Worm (Caenorhabditis elegans) whole organism, young adult: Measurements from ENCODE around the gene F26D2.14.

Experiments
- F33H1.4 ChIP-seq: fragments of 200-800 bp; sonication (Bioruptor generic); IDR thresholded peaks from 2 replicates; pipeline ENCODE4 v1.3.6; 2022; ENCODE audit warnings: missing genetic modification reagents, missing genetic modification characterization, missing compliant biosample characterization
- K12H6.12 ChIP-seq: fragments of 200-800 bp; sonication (Bioruptor generic); optimal IDR thresholded peaks from 2 replicates; lab custom pipeline; 2018; ENCODE audit warnings: mild to moderate bottlenecking, missing genetic modification characterization, missing compliant biosample characterization
- Y53F4B.3 ChIP-seq: fragments of 200-800 bp; sonication (Bioruptor generic); IDR thresholded peaks from 2 replicates; pipeline ENCODE4 v1.3.6; 2022; ENCODE audit warnings: missing genetic modification reagents, missing genetic modification characterization, missing compliant biosample characterization
- Y56A3A.18 ChIP-seq: fragments of 200-800 bp; sonication (Bioruptor generic); IDR thresholded peaks from 2 replicates; pipeline ENCODE4 v1.3.6; 2022; ENCODE audit warnings: missing genetic modification reagents, missing genetic modification characterization, missing compliant biosample characterization
- aptf-3 ChIP-seq: fragments of 200-800 bp; sonication (Bioruptor generic); IDR thresholded peaks from 2 replicates; pipeline ENCODE4 v1.3.6; 2022; ENCODE audit warnings: missing genetic modification characterization, missing compliant biosample characterization
- attf-3 ChIP-seq: fragments of 200-800 bp; sonication (Bioruptor generic); conservative IDR thresholded peaks from 2 replicates; pipeline ENCODE4 v1.3.6; 2022; ENCODE audit warnings: missing genetic modification reagents, missing genetic modification characterization, missing compliant biosample characterization
- attf-5 ChIP-seq: fragments of 200-800 bp; sonication (Bioruptor generic); optimal IDR thresholded peaks from 2 replicates; lab custom pipeline; 2018; ENCODE audit warnings: mild to moderate bottlenecking, missing genetic modification characterization, missing compliant biosample characterization
- cebp-1 ChIP-seq, 2 experiments: fragments of 200-800 bp in 1 of 2; sonication (Bioruptor generic) in 1 of 2; sonication (generic microtip) in 1 of 2; IDR thresholded peaks in 1 of 2; optimal IDR thresholded peaks in 1 of 2; 2 replicates each; pipeline versions ENCODE4 v1.3.6 to Lab custom; 2017 to 2022; ENCODE audit warnings: missing compliant biosample characterization in 2 of 2, missing genetic modification characterization in 2 of 2, mild to moderate bottlenecking in 1 of 2, missing genetic modification reagents in 1 of 2, moderate library complexity in 1 of 2
- cebp-2 ChIP-seq: fragments of 200-800 bp; sonication (Bioruptor generic); IDR thresholded peaks from 2 replicates; pipeline ENCODE4 v1.3.6; 2022; ENCODE audit warnings: missing genetic modification characterization, missing compliant biosample characterization
- ceh-40 ChIP-seq: fragments of 200-800 bp; sonication (Bioruptor generic); IDR thresholded peaks from 2 replicates; pipeline ENCODE4 v1.3.6; 2022; ENCODE audit warnings: missing genetic modification characterization, missing compliant biosample characterization
- ceh-79 ChIP-seq: sonication (generic microtip); optimal IDR thresholded peaks from 2 replicates; lab custom pipeline; 2017; ENCODE audit warnings: mild to moderate bottlenecking, missing genetic modification characterization, missing compliant biosample characterization
- ceh-91 ChIP-seq: fragments of 200-800 bp; sonication (Bioruptor generic); IDR thresholded peaks from 2 replicates; pipeline ENCODE4 v1.3.6; 2022; ENCODE audit warnings: missing genetic modification reagents, missing genetic modification characterization, missing compliant biosample characterization
- dpff-1 ChIP-seq: sonication (generic microtip); optimal IDR thresholded peaks from 2 replicates; lab custom pipeline; 2017; ENCODE audit warnings: mild to moderate bottlenecking, missing genetic modification characterization, missing compliant biosample characterization
- egl-44 ChIP-seq: fragments of 200-800 bp; sonication (Bioruptor generic); IDR thresholded peaks from 2 replicates; pipeline ENCODE4 v1.3.6; 2022; ENCODE audit warnings: missing genetic modification reagents, missing genetic modification characterization, missing compliant biosample characterization
- egrh-3 ChIP-seq: fragments of 200-800 bp; sonication (Bioruptor generic); IDR thresholded peaks from 2 replicates; pipeline ENCODE4 v1.3.6; 2022; ENCODE audit warnings: missing genetic modification reagents, missing genetic modification characterization, missing compliant biosample characterization
- fkh-3 ChIP-seq: sonication (generic microtip); optimal IDR thresholded peaks from 2 replicates; lab custom pipeline; 2016; ENCODE audit warnings: mild to moderate bottlenecking, missing genetic modification characterization, missing compliant biosample characterization
- gei-17 ChIP-seq: fragments of 200-800 bp; sonication (Bioruptor generic); optimal IDR thresholded peaks from 2 replicates; lab custom pipeline; 2018; ENCODE audit warnings: mild to moderate bottlenecking, missing genetic modification characterization, missing compliant biosample characterization
- lag-1 ChIP-seq: fragments of 200-800 bp; sonication (Bioruptor generic); IDR thresholded peaks from 2 replicates; pipeline ENCODE4 v1.3.6; 2022; ENCODE audit warnings: missing genetic modification reagents, missing genetic modification characterization, missing compliant biosample characterization
- let-526 ChIP-seq: fragments of 200-800 bp; sonication (Bioruptor generic); IDR thresholded peaks from 2 replicates; pipeline ENCODE4 v1.3.6; 2022; ENCODE audit warnings: missing genetic modification reagents, missing genetic modification characterization, missing compliant biosample characterization
- lin-26 ChIP-seq: fragments of 200-800 bp; sonication (Bioruptor generic); IDR thresholded peaks from 2 replicates; pipeline ENCODE4 v1.3.6; 2022; ENCODE audit warnings: missing genetic modification reagents, missing genetic modification characterization, missing compliant biosample characterization
- lin-35 ChIP-seq, 3 experiments: fragments of 150-350 bp in 2 of 3; sonication (generic microtip) in 1 of 3; optimal IDR thresholded peaks; 2 replicates each; lab custom pipeline; 2014 to 2018; ENCODE audit warnings: missing biosample characterization in 3 of 3, missing genetic modification characterization in 3 of 3, missing genetic modification reagents in 3 of 3
- lsy-27 ChIP-seq: sonication (generic microtip); optimal IDR thresholded peaks from 2 replicates; lab custom pipeline; 2017; ENCODE audit warnings: missing genetic modification characterization, mild to moderate bottlenecking, missing compliant biosample characterization, antibody characterized with exemption, missing genotype, borderline replicate concordance; ENCODE audit not compliant: insufficient read depth
- mcd-1 ChIP-seq: fragments of 200-800 bp; sonication (Bioruptor generic); IDR thresholded peaks from 2 replicates; pipeline ENCODE4 v1.3.6; 2022; ENCODE audit warnings: missing genetic modification reagents, missing genetic modification characterization, missing compliant biosample characterization
- nfya-2 ChIP-seq: fragments of 200-800 bp; sonication (Bioruptor generic); IDR thresholded peaks from 2 replicates; pipeline ENCODE4 v1.3.6; 2022; ENCODE audit warnings: missing genetic modification reagents, missing genetic modification characterization, missing compliant biosample characterization
- nhr-120 ChIP-seq: fragments of 200-800 bp; sonication (Bioruptor generic); IDR thresholded peaks from 2 replicates; pipeline ENCODE4 v1.3.6; 2022; ENCODE audit warnings: missing genetic modification characterization, missing compliant biosample characterization
- nhr-179 ChIP-seq: sonication (generic microtip); optimal IDR thresholded peaks from 2 replicates; lab custom pipeline; 2016; ENCODE audit warnings: mild to moderate bottlenecking, missing genetic modification characterization, missing compliant biosample characterization
- nhr-80 ChIP-seq: sonication (generic microtip); optimal IDR thresholded peaks from 2 replicates; lab custom pipeline; 2016; ENCODE audit warnings: missing genetic modification characterization, missing compliant biosample characterization
- rcor-1 ChIP-seq: fragments of 200-800 bp; sonication (Bioruptor generic); IDR thresholded peaks from 2 replicates; pipeline ENCODE4 v1.3.6; 2022; ENCODE audit warnings: missing genetic modification reagents, missing genetic modification characterization, missing compliant biosample characterization
- snpc-3.4 ChIP-seq: sonication (generic microtip); optimal IDR thresholded peaks from 2 replicates; lab custom pipeline; 2017; ENCODE audit warnings: missing genetic modification characterization, mild to moderate bottlenecking, missing compliant biosample characterization, antibody characterized with exemption, moderate library complexity, missing genotype, missing genetic modification reagents
- snpc-4 ChIP-seq, 5 experiments: fragments of 150-350 bp in 1 of 5; sonication (generic microtip) in 4 of 5; optimal IDR thresholded peaks; 2 replicates each; lab custom pipeline; 2014 to 2018; ENCODE audit warnings: missing genetic modification characterization in 5 of 5, missing biosample characterization in 3 of 5, antibody characterized with exemption in 2 of 5, mild to moderate bottlenecking in 2 of 5, missing compliant biosample characterization in 2 of 5, missing genotype in 2 of 5, moderate library complexity in 2 of 5, missing genetic modification reagents in 1 of 5
- zfh-2 ChIP-seq: fragments of 200-800 bp; sonication (Bioruptor generic); conservative IDR thresholded peaks from 2 replicates; pipeline ENCODE4 v1.3.6; 2022; ENCODE audit warnings: missing genetic modification reagents, missing genetic modification characterization, missing compliant biosample characterization
- ztf-26 ChIP-seq: sonication (generic microtip); optimal IDR thresholded peaks from 2 replicates; lab custom pipeline; 2017; ENCODE audit warnings: missing genetic modification characterization, missing compliant biosample characterization

Gene F26D2.14

DNA sequence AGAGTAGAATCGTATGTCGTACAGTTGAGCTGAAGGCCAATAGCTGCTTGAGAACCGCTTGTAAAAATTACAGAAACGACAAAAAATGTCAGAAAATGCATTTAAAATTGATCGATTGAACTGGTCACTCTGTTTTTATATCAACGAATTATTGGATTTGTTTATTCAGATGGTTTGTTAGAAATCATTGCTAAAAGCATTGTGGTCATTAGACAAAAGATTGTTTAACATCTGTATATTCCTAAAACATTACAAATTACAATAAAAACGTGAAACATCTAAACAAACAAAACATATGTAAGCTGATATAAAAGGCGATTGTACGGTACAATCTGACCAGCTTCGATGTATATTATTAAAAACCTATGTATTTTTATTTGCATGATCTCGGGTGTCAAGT lies at the start of gene F26D2.14, which contains the start of gene F26D2.13:
F26D2.14 (plus strand) TSS at position 346 of the 400 bp plus-strand sequence.
F26D2.13 (minus strand) TSS at position 101 of the 400 bp plus-strand sequence.
- TF ChIP-seq ceh-40 (GFP tag; lab: Robert Waterston, UW) = no peak

DNA sequence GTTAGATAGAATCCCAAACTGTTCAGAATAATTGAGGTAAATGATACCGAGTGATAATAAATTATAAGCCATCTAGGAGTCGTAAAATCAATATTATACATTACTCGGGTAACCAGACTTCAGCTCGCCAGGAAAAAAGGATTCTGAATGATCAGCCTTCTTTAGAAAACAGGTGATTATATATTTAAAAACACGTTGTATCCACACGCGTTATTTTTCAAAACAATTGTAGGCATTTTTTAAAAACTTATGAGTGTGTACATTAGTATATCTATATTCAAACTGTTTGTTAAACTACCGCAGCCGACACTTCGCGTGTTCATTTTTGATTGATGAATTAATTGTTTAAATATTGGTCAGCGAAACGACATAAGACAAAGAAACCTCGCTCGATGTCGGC lies 47.4 kb upstream of the F26D2.14 start, which contains the start of gene sri-65:
sri-65 (minus strand) TSS at position 101 of the 400 bp plus-strand sequence.
- TF ChIP-seq lin-26 (no peak), let-526 (GFP tag; lab: Robert Waterston, UW) (no peak), F33H1.4 (GFP tag; lab: Robert Waterston, UW) (no peak), nhr-179 (tag; lab: Kevin White, UChicago) (no peak)

DNA sequence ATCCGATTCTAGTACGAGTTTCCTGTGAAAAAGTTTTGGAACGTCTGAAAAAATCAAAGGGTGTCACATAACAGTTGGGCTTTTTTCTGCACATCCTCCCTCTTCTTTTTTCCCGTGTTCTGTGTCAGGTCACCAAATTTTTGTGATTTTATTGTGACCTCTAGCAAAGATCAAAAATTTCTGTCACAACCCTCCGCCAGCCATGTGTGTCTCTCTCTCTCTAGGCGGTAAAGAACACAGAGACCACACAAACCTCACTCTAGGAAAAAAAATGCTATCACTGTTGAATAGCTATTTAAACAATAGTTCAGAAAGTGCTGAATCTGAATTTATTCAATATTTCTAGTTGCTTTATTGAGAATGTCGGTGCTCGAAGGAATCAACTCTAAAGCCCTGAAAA lies 45.0 kb upstream of the F26D2.14 start, which contains the start of gene gst-44:
gst-44 (plus strand) TSS at position 237 of the 400 bp plus-strand sequence.
- TF ChIP-seq nhr-80 (peak; percentile 62), lsy-27 (tag; lab: Kevin White, UChicago) (no peak)

DNA sequence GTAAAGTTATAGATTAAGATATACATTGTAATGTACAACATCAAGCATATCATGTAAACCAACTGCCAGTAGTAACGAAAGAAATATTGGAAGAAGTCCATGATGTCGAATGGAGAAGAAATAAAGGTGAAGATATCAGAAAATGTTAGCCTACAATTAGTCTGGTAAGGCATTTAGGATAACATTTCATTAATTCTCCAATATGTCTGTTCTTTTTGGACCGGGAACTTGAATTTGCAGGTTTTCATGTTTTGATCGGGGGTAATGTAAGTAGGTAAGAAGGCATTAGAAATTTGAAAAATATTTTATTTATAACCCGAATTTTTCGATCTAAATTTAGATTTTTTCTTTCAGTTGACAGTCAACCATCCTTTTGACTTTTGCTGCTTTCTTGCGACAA lies 41.9 kb upstream of the F26D2.14 start, which contains the start of gene srd-63:
srd-63 (minus strand) TSS at position 101 of the 400 bp plus-strand sequence.
- TF ChIP-seq fkh-3 (tag; lab: Kevin White, UChicago) (no peak), K12H6.12 (no peak), attf-3 (no peak), ceh-79 (tag; lab: Kevin White, UChicago) (no peak), ztf-26 (no peak), rcor-1 (no peak), aptf-3 (GFP tag; lab: Robert Waterston, UW) (no peak), Y53F4B.3 (GFP tag; lab: Robert Waterston, UW) (no peak), nfya-2 (no peak), egl-44 (no peak), egrh-3 (GFP tag; lab: Robert Waterston, UW) (no peak), gei-17 (GFP tag; lab: Kevin White, UChicago) (no peak)

DNA sequence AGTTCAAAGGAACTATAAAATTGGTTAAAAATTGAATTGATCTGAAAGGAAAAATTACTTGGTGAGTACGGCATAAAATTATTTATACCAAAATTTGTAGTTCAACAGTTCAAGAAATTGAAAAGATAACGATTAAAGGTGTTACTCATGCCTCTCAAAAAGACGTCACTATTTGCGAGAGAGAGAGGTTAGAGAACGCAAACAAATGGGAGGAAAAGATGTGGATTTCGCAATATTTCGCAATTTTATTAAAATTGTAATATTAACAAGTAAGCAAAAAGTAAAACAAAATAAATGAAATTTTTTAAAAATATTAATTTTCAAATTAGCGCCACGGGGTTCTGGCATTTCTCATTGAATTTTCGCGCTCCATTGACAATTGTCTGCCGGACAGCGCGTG lies 40.5 kb upstream of the F26D2.14 start, which contains the start of gene F13A7.11:
F13A7.11 (minus strand) TSS at position 174 of the 400 bp plus-strand sequence.
- TF ChIP-seq mcd-1 (GFP tag; lab: Robert Waterston, UW) (0 out of 2 replicates have a peak, but pooled peaks have one; percentile 13), nhr-120 (GFP tag; lab: Robert Waterston, UW) (no peak), ceh-91 (GFP tag; lab: Robert Waterston, UW) (no peak), cebp-1 (GFP tag; IDR thresholded peaks at IDR 0.05; lab: Robert Waterston, UW) (peak; percentile 99), cebp-1 (tag; optimal IDR thresholded peaks at IDR 0.05; lab: Kevin White, UChicago) (peak; percentile 99), lag-1 (no peak), snpc-3.4 (tag; lab: Kevin White, UChicago) (no peak), Y56A3A.18 (no peak), snpc-4 (GFP tag; optimal IDR thresholded peaks at IDR 0.05; lab: Kevin White, UChicago) (no peak), snpc-4 (tag; optimal IDR thresholded peaks at IDR 0.05; lab: Kevin White, UChicago) (peak in 2 of 4 experiments; percentile 2 to 4), attf-5 (GFP tag; lab: Kevin White, UChicago) (peak; percentile 15), nhr-80 (peak; percentile 41), cebp-2 (GFP tag; lab: Robert Waterston, UW) (0 out of 2 replicates have a peak, but pooled peaks have one; percentile 52), dpff-1 (tag; lab: Kevin White, UChicago) (no peak), lin-35 (GFP tag; optimal IDR thresholded peaks at IDR 0.05; lab: Kevin White, UChicago) (no peak), zfh-2 (no peak)
